Worm (Caenorhabditis elegans) whole organism, L3 larva: ENCODE data around the gene lec-5.

Experiments
- ZK546.5 ChIP-seq: sonication (generic microtip); optimal IDR thresholded peaks from 2 replicates; lab custom pipeline; 2017; ENCODE audit warnings: missing biosample characterization, missing genetic modification characterization
- ceh-16 ChIP-seq: sonication (generic microtip); optimal IDR thresholded peaks from 2 replicates; lab custom pipeline; 2017; ENCODE audit warnings: missing biosample characterization, missing genetic modification characterization
- ceh-82 ChIP-seq: fragments of 150-350 bp; optimal IDR thresholded peaks from 2 replicates; lab custom pipeline; 2014; ENCODE audit warnings: missing biosample characterization, missing genetic modification characterization
- ceh-9 ChIP-seq: sonication (generic microtip); optimal IDR thresholded peaks from 2 replicates; lab custom pipeline; 2018; ENCODE audit warnings: missing biosample characterization, missing genetic modification characterization
- egl-27 ChIP-seq: sonication (generic microtip); optimal IDR thresholded peaks from 4 replicates; lab custom pipeline; 2017; ENCODE audit warnings: missing biosample characterization, missing genetic modification reagents, missing genetic modification characterization
- egl-5 ChIP-seq: fragments of 150-350 bp; optimal IDR thresholded peaks from 2 replicates; lab custom pipeline; 2017; ENCODE audit warnings: missing biosample characterization, missing genetic modification reagents, missing genetic modification characterization, inconsistent platforms
- elt-1 ChIP-seq: fragments of 150-350 bp; optimal IDR thresholded peaks from 2 replicates; lab custom pipeline; 2014; ENCODE audit warnings: missing biosample characterization, missing genetic modification characterization
- elt-2 ChIP-seq: sonication (generic microtip); optimal IDR thresholded peaks from 2 replicates; lab custom pipeline; 2016; ENCODE audit warnings: missing genetic modification reagents, mild to moderate bottlenecking, missing genetic modification characterization, missing compliant biosample characterization
- elt-3 ChIP-seq, 3 experiments: fragments of 150-350 bp in 1 of 3; sonication (generic microtip) in 2 of 3; optimal IDR thresholded peaks; 2 replicates in 2 of 3; 4 replicates in 1 of 3; lab custom pipeline; 2014 to 2017; ENCODE audit warnings: missing biosample characterization in 3 of 3, missing genetic modification characterization in 3 of 3
- eor-1 ChIP-seq, 2 experiments: fragments of 150-350 bp; optimal IDR thresholded peaks; 2 replicates each; lab custom pipeline; 2014 to 2018; ENCODE audit warnings: missing biosample characterization in 2 of 2, missing genetic modification characterization in 2 of 2
- hmg-11 ChIP-seq: sonication (generic microtip); optimal IDR thresholded peaks from 2 replicates; lab custom pipeline; 2016; ENCODE audit warnings: missing genetic modification characterization, missing compliant biosample characterization
- lin-15B ChIP-seq: fragments of 150-350 bp; optimal IDR thresholded peaks from 2 replicates; lab custom pipeline; 2014; ENCODE audit warnings: missing biosample characterization, missing genetic modification characterization
- lin-39 ChIP-seq: fragments of 150-350 bp; optimal IDR thresholded peaks from 2 replicates; lab custom pipeline; 2018; ENCODE audit warnings: missing biosample characterization, missing genetic modification reagents, missing genetic modification characterization
- lsy-12 ChIP-seq: sonication (generic microtip); optimal IDR thresholded peaks from 2 replicates; lab custom pipeline; 2016; ENCODE audit warnings: mild to moderate bottlenecking, missing genetic modification characterization, missing compliant biosample characterization
- mdl-1 ChIP-seq: fragments of 150-350 bp; optimal IDR thresholded peaks from 2 replicates; lab custom pipeline; 2014; ENCODE audit warnings: missing biosample characterization, missing genetic modification characterization
- mml-1 ChIP-seq: fragments of 150-350 bp; sonication (generic microtip); optimal IDR thresholded peaks from 3 replicates; lab custom pipeline; 2014; ENCODE audit warnings: missing biosample characterization, missing genetic modification characterization
- nfya-1 ChIP-seq: sonication (generic microtip); optimal IDR thresholded peaks from 2 replicates; lab custom pipeline; 2017; ENCODE audit warnings: missing genetic modification characterization, mild to moderate bottlenecking, missing compliant biosample characterization, antibody characterized with exemption, moderate library complexity; ENCODE audit not compliant: insufficient read depth
- nhr-23 ChIP-seq: fragments of 150-350 bp; optimal IDR thresholded peaks from 2 replicates; lab custom pipeline; 2014; ENCODE audit warnings: missing biosample characterization, missing genetic modification reagents, missing genetic modification characterization
- nhr-237 ChIP-seq: fragments of 150-350 bp; optimal IDR thresholded peaks from 2 replicates; lab custom pipeline; 2014; ENCODE audit warnings: missing biosample characterization, missing genetic modification characterization
- nhr-25 ChIP-seq: sonication (generic microtip); optimal IDR thresholded peaks from 2 replicates; lab custom pipeline; 2017; ENCODE audit warnings: missing biosample characterization, missing genetic modification characterization
- nhr-28 ChIP-seq: fragments of 150-350 bp; optimal IDR thresholded peaks from 2 replicates; lab custom pipeline; 2014; ENCODE audit warnings: missing biosample characterization, missing genetic modification characterization
- nhr-43 ChIP-seq: sonication (generic microtip); optimal IDR thresholded peaks from 2 replicates; lab custom pipeline; 2016; ENCODE audit warnings: mild to moderate bottlenecking, missing genetic modification characterization, missing compliant biosample characterization; ENCODE audit not compliant: poor library complexity, severe bottlenecking
- nhr-76 ChIP-seq: fragments of 150-350 bp; sonication (generic microtip); optimal IDR thresholded peaks from 5 replicates; lab custom pipeline; 2014; ENCODE audit warnings: missing biosample characterization, missing genetic modification characterization
- pha-4 ChIP-seq: fragments of 150-350 bp; optimal IDR thresholded peaks from 2 replicates; lab custom pipeline; 2014; ENCODE audit warnings: missing biosample characterization, missing genetic modification reagents, missing genetic modification characterization
- pqm-1 ChIP-seq: fragments of 150-350 bp; optimal IDR thresholded peaks from 2 replicates; lab custom pipeline; 2017; ENCODE audit warnings: missing biosample characterization, missing genetic modification characterization, inconsistent platforms
- sea-2 ChIP-seq: fragments of 150-350 bp; sonication (generic microtip); optimal IDR thresholded peaks from 4 replicates; lab custom pipeline; 2014; ENCODE audit warnings: missing biosample characterization, missing genetic modification reagents, missing genetic modification characterization
- skn-1 ChIP-seq: fragments of 150-350 bp; optimal IDR thresholded peaks from 2 replicates; lab custom pipeline; 2014; ENCODE audit warnings: missing biosample characterization, missing genetic modification characterization
- snpc-4 ChIP-seq: fragments of 150-350 bp; optimal IDR thresholded peaks from 2 replicates; lab custom pipeline; 2014; ENCODE audit warnings: missing biosample characterization, missing genetic modification characterization
- unc-39 ChIP-seq: sonication (generic microtip); optimal IDR thresholded peaks from 4 replicates; lab custom pipeline; 2017; ENCODE audit warnings: missing biosample characterization, missing genetic modification characterization
- unc-62 ChIP-seq: fragments of 150-350 bp; sonication (generic microtip); optimal IDR thresholded peaks from 4 replicates; lab custom pipeline; 2014; ENCODE audit warnings: missing biosample characterization, missing genetic modification reagents, missing genetic modification characterization
- ztf-4 ChIP-seq: fragments of 150-350 bp; optimal IDR thresholded peaks from 2 replicates; lab custom pipeline; 2014; ENCODE audit warnings: missing biosample characterization, missing genetic modification characterization

The lec-5 gene

DNA sequence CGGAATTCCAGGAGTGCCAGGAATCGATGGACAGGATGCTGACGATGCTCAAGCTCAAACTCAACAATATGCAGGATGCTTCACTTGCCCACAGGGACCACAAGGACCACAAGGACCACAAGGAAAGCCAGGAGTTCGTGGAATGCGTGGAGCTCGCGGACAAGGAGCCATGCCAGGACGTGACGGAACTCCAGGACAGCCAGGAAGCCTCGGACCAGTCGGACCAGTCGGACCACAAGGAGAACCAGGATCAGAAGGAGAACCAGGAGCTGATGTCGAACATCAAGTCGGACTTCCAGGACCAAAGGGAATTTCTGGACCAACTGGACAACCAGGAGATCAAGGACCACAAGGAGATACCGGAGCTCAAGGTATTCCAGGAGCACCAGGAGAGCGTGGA is 9.5 kb downstream of the lec-5 start:
- TF ChIP-seq egl-27 (tag; lab: Kevin White, UChicago), result no peak
- no peak for TF ChIP-seq unc-62 (GFP tag; lab: Kevin White, UChicago)

DNA sequence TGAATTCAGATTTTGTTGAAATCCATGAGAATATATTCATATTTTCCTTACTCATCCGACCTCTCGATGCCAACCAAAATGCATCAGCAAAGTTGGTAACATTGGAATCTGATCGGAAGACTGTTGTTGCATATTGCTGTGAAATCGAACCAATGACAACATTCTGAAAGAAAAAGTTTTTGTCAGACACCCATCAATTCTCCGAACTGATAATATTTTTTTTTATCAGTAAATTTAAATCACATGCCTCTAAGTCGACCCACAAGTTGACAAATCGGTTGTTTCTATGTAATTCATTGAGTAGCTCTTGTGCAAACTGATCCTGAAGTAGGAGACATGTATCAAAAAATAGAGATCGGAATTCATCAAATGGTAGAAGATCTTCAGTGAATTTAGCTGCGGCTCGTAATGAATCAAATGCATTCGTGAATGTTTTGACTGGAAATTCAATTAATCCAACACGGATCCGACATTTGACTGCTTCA is 10.9 kb downstream of the lec-5 start, which contains the start of gene col-74:
Gene col-74 (plus strand): TSS at position 435 of the 485 bp plus-strand sequence.
- TF ChIP-seq egl-5 (tag; lab: Kevin White, UChicago), result no peak
- TF ChIP-seq ZK546.5 (tag; lab: Kevin White, UChicago), result no peak
- peak; percentile 74 for TF ChIP-seq elt-2
- no peak for TF ChIP-seq lin-15B
- TF ChIP-seq pqm-1 (tag; lab: Kevin White, UChicago), result peak; percentile 56
- TF ChIP-seq, all 47 proteins: peak for 2

DNA sequence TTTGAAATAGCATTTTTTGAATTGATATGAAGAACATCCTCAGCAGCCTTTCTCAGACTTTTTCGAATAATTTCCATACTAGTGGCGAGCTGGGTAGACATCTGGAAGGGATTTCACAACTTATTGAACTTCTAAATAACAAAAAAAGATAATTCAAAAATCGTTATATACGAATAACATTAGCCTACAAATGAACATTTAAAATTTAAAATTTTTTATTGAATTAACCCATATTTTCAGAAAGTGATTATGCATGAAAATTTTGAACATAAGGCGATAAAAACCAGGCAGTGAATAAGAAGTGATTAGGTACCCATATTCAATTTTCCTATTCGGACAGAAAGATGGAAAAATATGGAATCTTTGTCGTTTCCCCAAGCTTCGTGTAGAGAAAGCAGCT is 12.4 kb downstream of the lec-5 start, which contains the start of gene ZK1248.11:
Gene ZK1248.11 (minus strand): TSS at position 101 of the 400 bp plus-strand sequence.
- TF ChIP-seq pha-4, result no peak
- no peak for TF ChIP-seq eor-1 (tag; optimal IDR thresholded peaks at IDR 0.05; lab: Kevin White, UChicago)
- no peak for TF ChIP-seq ceh-16 (tag; lab: Kevin White, UChicago)
- no peak for TF ChIP-seq lsy-12 (tag; lab: Kevin White, UChicago)
- TF ChIP-seq lin-15B, result no peak
- TF ChIP-seq elt-3 (tag; optimal IDR thresholded peaks at IDR 0.05; lab: Kevin White, UChicago), result no peak
- TF ChIP-seq nfya-1, result no peak
- TF ChIP-seq pqm-1 (tag; lab: Kevin White, UChicago), result no peak
- TF ChIP-seq mdl-1 (tag; lab: Kevin White, UChicago), result no peak
- TF ChIP-seq nhr-23 (tag; lab: Kevin White, UChicago), result no peak
- no peak for TF ChIP-seq unc-39 (tag; lab: Kevin White, UChicago)
- no peak for TF ChIP-seq ceh-9 (tag; lab: Kevin White, UChicago)
- TF ChIP-seq ceh-82 (tag; lab: Kevin White, UChicago), result no peak
- no peak for TF ChIP-seq hmg-11 (tag; lab: Kevin White, UChicago)
- no peak for TF ChIP-seq nhr-237 (tag; lab: Kevin White, UChicago)
- no peak for TF ChIP-seq mml-1 (tag; lab: Kevin White, UChicago)

DNA sequence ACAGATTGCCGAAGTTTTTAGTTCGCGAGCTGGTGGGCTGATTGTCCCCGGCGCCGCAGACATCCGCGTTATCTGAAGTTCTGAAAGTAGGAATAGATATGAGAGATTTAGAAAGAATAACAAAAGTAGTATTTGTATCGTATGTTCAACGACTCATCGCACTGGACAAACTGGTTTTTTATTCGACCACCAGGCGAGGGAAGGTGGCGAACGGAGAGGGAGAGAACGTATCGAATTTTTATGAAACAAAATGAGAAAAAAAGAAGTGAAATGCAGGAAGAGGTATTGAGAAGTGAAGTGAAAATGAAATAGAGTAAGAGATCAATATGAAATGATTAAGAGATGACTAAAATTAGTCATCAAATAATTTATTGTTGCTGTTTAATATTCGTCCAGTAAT is 13.5 kb downstream of the lec-5 start, which contains the start of gene tbc-2:
Gene tbc-2 (minus strand): TSS at position 80 of the 400 bp plus-strand sequence.
- no peak for TF ChIP-seq ceh-9 (tag; lab: Kevin White, UChicago)
- no peak for TF ChIP-seq pqm-1 (tag; lab: Kevin White, UChicago)
- peak; percentile 23 for TF ChIP-seq nhr-25 (tag; lab: Kevin White, UChicago)
- TF ChIP-seq nhr-23 (tag; lab: Kevin White, UChicago), result peak; percentile 37

DNA sequence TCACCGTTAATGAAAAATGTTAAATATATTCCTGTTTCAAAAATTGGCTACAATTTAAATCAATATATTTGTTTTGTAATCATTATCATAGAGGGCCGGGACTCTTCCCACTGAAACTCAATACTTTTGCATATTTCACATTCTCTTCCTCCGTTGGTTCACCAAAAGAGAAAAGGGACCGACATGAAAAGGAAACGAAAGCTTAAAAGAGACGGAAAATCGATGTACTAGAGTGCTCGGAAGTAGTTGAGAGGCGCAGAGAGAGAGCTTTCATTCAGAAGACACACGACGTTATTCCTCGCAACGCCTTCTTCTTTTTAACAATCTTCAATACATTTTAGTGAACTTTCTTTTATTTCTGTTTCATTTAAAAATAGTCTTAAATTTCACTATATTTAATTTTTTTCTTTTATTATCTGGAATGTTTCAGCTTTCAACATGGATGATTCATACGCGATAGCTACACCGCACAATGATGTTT is 20.6 kb downstream of the lec-5 start, which contains the start of gene ehs-1:
Gene ehs-1 (plus strand): TSS at position 431 of the 481 bp plus-strand sequence.
- TF ChIP-seq nfya-1 (peak; percentile 43), skn-1 (tag; lab: Kevin White, UChicago) (no peak), sea-2 (GFP tag; lab: Kevin White, UChicago) (peak; percentile 65), nhr-28 (tag; lab: Kevin White, UChicago) (no peak), lin-39 (tag; lab: Kevin White, UChicago) (peak; percentile 25), lin-15B (peak; percentile 8), snpc-4 (tag; lab: Kevin White, UChicago) (peak; percentile 26)

DNA sequence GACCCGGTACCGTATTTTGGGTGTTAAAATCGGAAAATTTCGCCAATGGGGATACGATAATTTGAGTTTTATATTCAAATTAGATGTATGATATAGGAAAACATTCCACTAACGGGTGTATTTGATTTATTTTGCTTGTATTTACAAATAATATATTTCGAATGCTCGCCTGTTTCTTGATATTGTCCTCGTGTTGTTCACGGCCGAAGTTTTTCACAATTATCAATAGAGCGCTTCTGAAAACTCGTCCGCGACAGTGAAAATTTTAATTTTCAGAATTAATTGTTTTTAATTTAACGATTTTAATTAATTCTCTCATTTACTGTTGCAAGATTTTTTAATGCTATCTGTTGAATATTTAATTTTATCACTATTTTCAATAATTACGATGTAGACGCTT is 21.2 kb downstream of the lec-5 start:
- no peak for TF ChIP-seq ceh-82 (tag; lab: Kevin White, UChicago)
- TF ChIP-seq ztf-4, result no peak
- TF ChIP-seq elt-2, result peak; percentile 53
- TF ChIP-seq elt-3 (tag; optimal IDR thresholded peaks at IDR 0.05; lab: Kevin White, UChicago), result no peak
- TF ChIP-seq nhr-76 (tag; lab: Kevin White, UChicago), result no peak
- no peak for TF ChIP-seq hmg-11 (tag; lab: Kevin White, UChicago)
- peak; percentile 39 for TF ChIP-seq pqm-1 (tag; lab: Kevin White, UChicago)
- TF ChIP-seq nhr-43 (tag; lab: Kevin White, UChicago), result peak; percentile 49
- peak; percentile 20 for TF ChIP-seq lin-15B
- TF ChIP-seq lin-39 (tag; lab: Kevin White, UChicago), result no peak
- TF ChIP-seq ceh-16 (tag; lab: Kevin White, UChicago), result no peak
- peak; percentile 16 for TF ChIP-seq skn-1 (tag; lab: Kevin White, UChicago)
- TF ChIP-seq elt-1 (tag; lab: Kevin White, UChicago), result no peak
